Worm (Caenorhabditis elegans): ENCODE data around the gene K09D9.3.

DNA sequence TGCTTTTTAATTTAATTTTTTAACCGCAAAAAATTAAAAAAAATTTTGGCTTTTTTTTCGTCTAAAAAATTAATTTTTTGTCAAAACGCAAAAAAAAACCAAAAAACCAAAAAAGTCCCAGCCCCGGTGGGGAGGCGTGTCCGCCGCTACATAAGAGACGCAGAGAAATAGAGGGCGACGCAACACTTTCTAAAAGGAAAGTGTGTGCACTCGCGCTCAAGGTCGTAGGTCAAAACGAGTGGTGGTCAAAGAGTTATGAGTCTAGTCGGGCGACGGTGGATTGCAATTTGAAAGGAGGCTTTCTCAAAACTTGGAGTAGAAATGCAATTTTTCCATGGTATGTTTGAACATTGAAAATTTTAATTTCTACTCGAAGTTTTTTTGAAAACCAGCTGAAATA lies 14.7 kb upstream of the K09D9.3 start:
- no peak for TF ChIP-seq ref-1 (GFP tag; conservative IDR thresholded peaks at IDR 0.05)
- no peak for TF ChIP-seq tab-1 (GFP tag; IDR thresholded peaks at IDR 0.05)
- TF ChIP-seq med-1 (GFP tag; optimal IDR thresholded peaks at IDR 0.05; ENCODE audit: insufficient read depth) = no peak
- no peak for TF ChIP-seq klf-2 (GFP tag; conservative IDR thresholded peaks at IDR 0.05)
- TF ChIP-seq ztf-29 (GFP tag; IDR thresholded peaks at IDR 0.05) = no peak
